Worm (Caenorhabditis elegans) whole organism, L1 larva: ENCODE results near the gene spo-11.
A peak's percentile ranks its signal among the peaks of the same experiment; 100 is the strongest.

Source experiments
- C16A3.4 ChIP-seq: fragments of 150-350 bp; optimal IDR thresholded peaks from 2 replicates; lab custom pipeline; 2014; ENCODE audit warnings: missing biosample characterization, missing genetic modification characterization
- aly-2 ChIP-seq: fragments of 150-350 bp; optimal IDR thresholded peaks from 2 replicates; lab custom pipeline; 2014; ENCODE audit warnings: missing biosample characterization, missing genetic modification characterization
- blmp-1 ChIP-seq: fragments of 150-350 bp; optimal IDR thresholded peaks from 2 replicates; lab custom pipeline; 2014; ENCODE audit warnings: missing biosample characterization, missing genetic modification characterization
- ceh-63 ChIP-seq: fragments of 200-800 bp; sonication (Bioruptor generic); optimal IDR thresholded peaks from 2 replicates; lab custom pipeline; 2018; ENCODE audit warnings: mild to moderate bottlenecking, missing genetic modification characterization, missing compliant biosample characterization
- ceh-8 ChIP-seq: fragments of 200-800 bp; sonication (Bioruptor generic); optimal IDR thresholded peaks from 2 replicates; lab custom pipeline; 2018; ENCODE audit warnings: mild to moderate bottlenecking, missing genetic modification characterization, moderate library complexity, missing compliant biosample characterization
- ceh-90 ChIP-seq: sonication (generic microtip); optimal IDR thresholded peaks from 2 replicates; lab custom pipeline; 2016; ENCODE audit warnings: missing genetic modification characterization, missing compliant biosample characterization
- ces-1 ChIP-seq: fragments of 150-350 bp; optimal IDR thresholded peaks from 2 replicates; lab custom pipeline; 2014; ENCODE audit warnings: missing biosample characterization, missing genetic modification reagents, missing genetic modification characterization
- dpl-1 ChIP-seq, 3 experiments: fragments of 150-350 bp in 2 of 3; sonication (generic microtip) in 1 of 3; optimal IDR thresholded peaks; 2 replicates each; lab custom pipeline; 2014 to 2017; ENCODE audit warnings: missing biosample characterization in 3 of 3, missing genetic modification characterization in 3 of 3, missing genetic modification reagents in 3 of 3
- egl-27 ChIP-seq, 2 experiments: fragments of 150-350 bp in 1 of 2; sonication (generic microtip); optimal IDR thresholded peaks; 3 replicates each; lab custom pipeline; 2017 to 2018; ENCODE audit warnings: missing biosample characterization in 2 of 2, missing genetic modification characterization in 2 of 2, missing genetic modification reagents in 2 of 2
- elt-2 ChIP-seq: sonication (generic microtip); optimal IDR thresholded peaks from 2 replicates; lab custom pipeline; 2016; ENCODE audit warnings: missing genetic modification characterization, mild to moderate bottlenecking, inconsistent platforms, missing compliant biosample characterization, missing genetic modification reagents
- elt-3 ChIP-seq, 6 experiments: fragments of 150-350 bp in 1 of 6; sonication (generic microtip); optimal IDR thresholded peaks; 2 replicates each; lab custom pipeline; 2017 to 2018; ENCODE audit warnings: missing biosample characterization in 6 of 6, missing genetic modification characterization in 6 of 6, inconsistent platforms in 1 of 6
- ets-5 ChIP-seq: fragments of 200-800 bp; sonication (Bioruptor generic); IDR thresholded peaks from 2 replicates; pipeline ENCODE4 v1.3.6; 2022; ENCODE audit warnings: missing genetic modification characterization, missing compliant biosample characterization
- fkh-10 ChIP-seq: sonication (generic microtip); optimal IDR thresholded peaks from 2 replicates; lab custom pipeline; 2017; ENCODE audit warnings: missing biosample characterization, missing genetic modification reagents, missing genetic modification characterization
- fkh-4 ChIP-seq: sonication (generic microtip); optimal IDR thresholded peaks from 2 replicates; lab custom pipeline; 2016; ENCODE audit warnings: missing compliant biosample characterization, missing genetic modification characterization, borderline replicate concordance
- fos-1 ChIP-seq: fragments of 150-350 bp; optimal IDR thresholded peaks from 2 replicates; lab custom pipeline; 2014; ENCODE audit warnings: missing biosample characterization, missing genetic modification characterization
- hlh-17 ChIP-seq: fragments of 200-800 bp; sonication (Bioruptor generic); optimal IDR thresholded peaks from 2 replicates; lab custom pipeline; 2018; ENCODE audit warnings: missing genetic modification characterization, mild to moderate bottlenecking, missing compliant biosample characterization, moderate library complexity, borderline replicate concordance
- hpl-2 ChIP-seq: fragments of 150-350 bp; optimal IDR thresholded peaks from 2 replicates; lab custom pipeline; 2014; ENCODE audit warnings: missing biosample characterization, missing genetic modification reagents, missing genetic modification characterization
- irx-1 ChIP-seq: sonication (generic microtip); optimal IDR thresholded peaks from 2 replicates; lab custom pipeline; 2016; ENCODE audit warnings: missing genetic modification characterization, missing compliant biosample characterization
- jun-1 ChIP-seq: fragments of 150-350 bp; optimal IDR thresholded peaks from 2 replicates; lab custom pipeline; 2014; ENCODE audit warnings: missing biosample characterization, missing genetic modification reagents, missing genetic modification characterization
- lin-13 ChIP-seq: fragments of 150-350 bp; optimal IDR thresholded peaks from 2 replicates; lab custom pipeline; 2014; ENCODE audit warnings: missing biosample characterization, missing genetic modification reagents, missing genetic modification characterization
- lin-14 ChIP-seq: fragments of 200-800 bp; sonication (Bioruptor generic); optimal IDR thresholded peaks from 2 replicates; lab custom pipeline; 2018; ENCODE audit warnings: mild to moderate bottlenecking, missing genetic modification characterization, moderate library complexity, missing compliant biosample characterization
- lin-35 ChIP-seq, 2 experiments: fragments of 150-350 bp; optimal IDR thresholded peaks; 2 replicates each; lab custom pipeline; 2014; ENCODE audit warnings: missing biosample characterization in 2 of 2, missing genetic modification characterization in 2 of 2, missing genetic modification reagents in 2 of 2
- lir-3 ChIP-seq: sonication (generic microtip); optimal IDR thresholded peaks from 2 replicates; lab custom pipeline; 2016; ENCODE audit warnings: mild to moderate bottlenecking, missing genetic modification characterization, moderate library complexity, missing compliant biosample characterization; ENCODE audit not compliant: poor library complexity
- lsy-2 ChIP-seq, 2 experiments: fragments of 150-350 bp; optimal IDR thresholded peaks; 2 replicates each; lab custom pipeline; 2014; ENCODE audit warnings: missing biosample characterization in 2 of 2, missing genetic modification characterization in 2 of 2
- mab-9 ChIP-seq: fragments of 200-800 bp; sonication (Bioruptor generic); IDR thresholded peaks from 2 replicates; pipeline ENCODE4 v1.3.6; 2022; ENCODE audit warnings: missing genetic modification reagents, missing genetic modification characterization, missing compliant biosample characterization
- mef-2 ChIP-seq: fragments of 150-350 bp; optimal IDR thresholded peaks from 2 replicates; lab custom pipeline; 2014; ENCODE audit warnings: missing biosample characterization, missing genetic modification characterization
- mep-1 ChIP-seq: fragments of 150-350 bp; optimal IDR thresholded peaks from 2 replicates; lab custom pipeline; 2014; ENCODE audit warnings: missing biosample characterization, missing genetic modification characterization
- nhr-11 ChIP-seq: fragments of 150-350 bp; optimal IDR thresholded peaks from 2 replicates; lab custom pipeline; 2014; ENCODE audit warnings: missing biosample characterization, missing genetic modification characterization
- nhr-12 ChIP-seq: sonication (generic microtip); optimal IDR thresholded peaks from 2 replicates; lab custom pipeline; 2017; ENCODE audit warnings: missing biosample characterization, missing genetic modification characterization
- nhr-20 ChIP-seq: sonication (generic microtip); optimal IDR thresholded peaks from 2 replicates; lab custom pipeline; 2016; ENCODE audit warnings: mild to moderate bottlenecking, missing genetic modification characterization, missing compliant biosample characterization
- nhr-237 ChIP-seq: fragments of 150-350 bp; optimal IDR thresholded peaks from 2 replicates; lab custom pipeline; 2014; ENCODE audit warnings: missing biosample characterization, missing genetic modification characterization
- nhr-28 ChIP-seq: fragments of 150-350 bp; optimal IDR thresholded peaks from 2 replicates; lab custom pipeline; 2014; ENCODE audit warnings: missing biosample characterization, missing genetic modification characterization
- nhr-47 ChIP-seq: sonication (generic microtip); optimal IDR thresholded peaks from 2 replicates; lab custom pipeline; 2016; ENCODE audit warnings: mild to moderate bottlenecking, missing genetic modification characterization, moderate library complexity, missing compliant biosample characterization
- nhr-71 ChIP-seq: sonication (generic microtip); optimal IDR thresholded peaks from 2 replicates; lab custom pipeline; 2016; ENCODE audit warnings: mild to moderate bottlenecking, missing genetic modification characterization, moderate library complexity, missing compliant biosample characterization
- nhr-90 ChIP-seq: sonication (generic microtip); optimal IDR thresholded peaks from 2 replicates; lab custom pipeline; 2016; ENCODE audit warnings: mild to moderate bottlenecking, missing genetic modification characterization, missing compliant biosample characterization; ENCODE audit not compliant: poor library complexity
- pag-3 ChIP-seq: sonication (generic microtip); optimal IDR thresholded peaks from 2 replicates; lab custom pipeline; 2017; ENCODE audit warnings: missing genetic modification characterization, mild to moderate bottlenecking, missing compliant biosample characterization, antibody characterized with exemption, borderline replicate concordance; ENCODE audit not compliant: insufficient read depth
- rnt-1 ChIP-seq: sonication (generic microtip); optimal IDR thresholded peaks from 2 replicates; lab custom pipeline; 2016; ENCODE audit warnings: mild to moderate bottlenecking, missing genetic modification characterization, moderate library complexity, missing compliant biosample characterization
- skn-1 ChIP-seq: fragments of 150-350 bp; optimal IDR thresholded peaks from 2 replicates; lab custom pipeline; 2014; ENCODE audit warnings: missing biosample characterization, missing genetic modification characterization
- snu-23 ChIP-seq: sonication (generic microtip); optimal IDR thresholded peaks from 2 replicates; lab custom pipeline; 2016; ENCODE audit warnings: missing genetic modification characterization, missing compliant biosample characterization
- sox-4 ChIP-seq: sonication (generic microtip); optimal IDR thresholded peaks from 2 replicates; lab custom pipeline; 2016; ENCODE audit warnings: missing genetic modification characterization, missing compliant biosample characterization
- unc-130 ChIP-seq: fragments of 150-350 bp; optimal IDR thresholded peaks from 2 replicates; lab custom pipeline; 2017; ENCODE audit warnings: missing biosample characterization, missing genetic modification characterization, inconsistent platforms
- unc-86 ChIP-seq: sonication (generic microtip); optimal IDR thresholded peaks from 2 replicates; lab custom pipeline; 2016; ENCODE audit warnings: missing genetic modification characterization, missing compliant biosample characterization
- vab-15 ChIP-seq: sonication (generic microtip); optimal IDR thresholded peaks from 2 replicates; lab custom pipeline; 2017; ENCODE audit warnings: missing genotype, mild to moderate bottlenecking, missing genetic modification characterization, missing compliant biosample characterization
- xbp-1 ChIP-seq: sonication (generic microtip); optimal IDR thresholded peaks from 2 replicates; lab custom pipeline; 2016; ENCODE audit warnings: missing genetic modification characterization, missing compliant biosample characterization
- zag-1 ChIP-seq: fragments of 150-350 bp; optimal IDR thresholded peaks from 2 replicates; lab custom pipeline; 2014; ENCODE audit warnings: missing biosample characterization, missing genetic modification characterization

Gene spo-11

ce11 chrIV:11094974-11095373 lies 29.7 kb downstream of the spo-11 start, which contains the start of gene M7.8:
M7.8 (minus strand) TSS chrIV:11095085.
- no peak for TF ChIP-seq xbp-1 (tag; lab: Kevin White, UChicago)
- TF ChIP-seq lin-14 (GFP tag; lab: Kevin White, UChicago) = peak; percentile 79
- no peak for TF ChIP-seq nhr-237 (tag; lab: Kevin White, UChicago)
- peak; percentile 88 for TF ChIP-seq zag-1
- TF ChIP-seq mef-2 (tag; lab: Kevin White, UChicago) = no peak
- TF ChIP-seq fkh-10 (GFP tag; lab: Kevin White, UChicago) = peak; percentile 78
- TF ChIP-seq ets-5 (GFP tag; lab: Robert Waterston, UW) = no peak
- TF ChIP-seq nhr-12 (tag; lab: Kevin White, UChicago) = no peak
- TF ChIP-seq irx-1 = no peak
- TF ChIP-seq aly-2 (tag; lab: Kevin White, UChicago) = no peak
- TF ChIP-seq lir-3 = no peak
- TF ChIP-seq hpl-2 (GFP tag; lab: Kevin White, UChicago) = no peak
- no peak for TF ChIP-seq jun-1 (tag; lab: Kevin White, UChicago)
- TF ChIP-seq fkh-4 = no peak
- no peak for TF ChIP-seq dpl-1 (GFP tag; optimal IDR thresholded peaks at IDR 0.05; lab: Kevin White, UChicago)
- TF ChIP-seq ces-1 = no peak
- no peak for TF ChIP-seq vab-15 (tag; lab: Kevin White, UChicago)
- no peak for TF ChIP-seq lsy-2 (tag; optimal IDR thresholded peaks at IDR 0.05; lab: Kevin White, UChicago)
- TF ChIP-seq nhr-47 = peak; percentile 18
- TF ChIP-seq elt-2 = no peak
- no peak for TF ChIP-seq ceh-90 (tag; lab: Kevin White, UChicago)
- no peak for TF ChIP-seq rnt-1 (tag; lab: Kevin White, UChicago)
- no peak for TF ChIP-seq unc-130 (tag; lab: Kevin White, UChicago)
- peak; percentile 41 for TF ChIP-seq unc-86 (tag; lab: Kevin White, UChicago)
- TF ChIP-seq nhr-11 (tag; lab: Kevin White, UChicago) = no peak
- no peak for TF ChIP-seq ceh-8 (GFP tag; lab: Kevin White, UChicago)
- TF ChIP-seq nhr-20 (tag; lab: Kevin White, UChicago) = no peak
- no peak for TF ChIP-seq C16A3.4 (tag; lab: Kevin White, UChicago)
- TF ChIP-seq nhr-28 (tag; lab: Kevin White, UChicago) = no peak
- no peak for TF ChIP-seq sox-4 (tag; lab: Kevin White, UChicago)
- TF ChIP-seq ceh-63 = no peak

ce11 chrIV:11094052-11094451 lies 30.6 kb downstream of the spo-11 start:
- TF ChIP-seq hlh-17 (no peak), hpl-2 (GFP tag; lab: Kevin White, UChicago) (no peak), xbp-1 (tag; lab: Kevin White, UChicago) (no peak), fkh-10 (GFP tag; lab: Kevin White, UChicago) (no peak), mab-9 (no peak), mep-1 (no peak), fos-1 (tag; lab: Kevin White, UChicago) (no peak), nhr-90 (no peak), lin-13 (no peak), lin-14 (GFP tag; lab: Kevin White, UChicago) (no peak), pag-3 (tag; lab: Kevin White, UChicago) (no peak)

- no peak for TF ChIP-seq nhr-28 (tag; lab: Kevin White, UChicago)
- no peak for TF ChIP-seq skn-1
- peak; percentile 54 for TF ChIP-seq blmp-1 (tag; lab: Kevin White, UChicago)
- no peak for TF ChIP-seq mep-1
- TF ChIP-seq egl-27 (tag; optimal IDR thresholded peaks at IDR 0.05; lab: Kevin White, UChicago) = no peak
- peak in 1 of 2 experiments; percentile 34 for TF ChIP-seq lin-35 (GFP tag; optimal IDR thresholded peaks at IDR 0.05; lab: Kevin White, UChicago)
- TF ChIP-seq nhr-71 = peak; percentile 31
- peak; percentile 51 for TF ChIP-seq nhr-20 (tag; lab: Kevin White, UChicago)
- peak in 1 of 2 experiments; percentile 37 for TF ChIP-seq lsy-2 (tag; optimal IDR thresholded peaks at IDR 0.05; lab: Kevin White, UChicago)
- TF ChIP-seq snu-23 = peak; percentile 32
- no peak for TF ChIP-seq sox-4 (tag; lab: Kevin White, UChicago)
- TF ChIP-seq lin-14 (GFP tag; lab: Kevin White, UChicago) = no peak
- peak in 5 of 6 experiments; percentile 31 to 95 (median 81) for TF ChIP-seq elt-3 (tag; optimal IDR thresholded peaks at IDR 0.05; lab: Kevin White, UChicago)
- TF ChIP-seq rnt-1 (tag; lab: Kevin White, UChicago) = no peak
- peak; percentile 12 for TF ChIP-seq nhr-90
Observed at ce11 chrIV:11092502-11093080, 32.1 kb downstream of the spo-11 start, which contains the start of gene bcc-1. bcc-1 (minus strand) TSS chrIV:11092552.
